Worm (Caenorhabditis elegans) whole organism, L1 larva: ENCODE data around the gene Y71H2B.5.

Experiments
- C04F5.9 ChIP-seq: sonication (generic microtip); optimal IDR thresholded peaks from 2 replicates; lab custom pipeline; 2016; ENCODE audit warnings: missing genetic modification characterization, missing compliant biosample characterization
- F16B12.6 ChIP-seq: fragments of 150-350 bp; optimal IDR thresholded peaks from 2 replicates; lab custom pipeline; 2014; ENCODE audit warnings: missing biosample characterization, missing genetic modification characterization
- aha-1 ChIP-seq: fragments of 150-350 bp; optimal IDR thresholded peaks from 2 replicates; lab custom pipeline; 2014; ENCODE audit warnings: missing biosample characterization, missing genetic modification characterization
- ama-1 ChIP-seq: fragments of 150-350 bp; optimal IDR thresholded peaks from 2 replicates; lab custom pipeline; 2014
- blmp-1 ChIP-seq: fragments of 150-350 bp; optimal IDR thresholded peaks from 2 replicates; lab custom pipeline; 2014; ENCODE audit warnings: missing biosample characterization, missing genetic modification characterization
- ceh-63 ChIP-seq: fragments of 200-800 bp; sonication (Bioruptor generic); optimal IDR thresholded peaks from 2 replicates; lab custom pipeline; 2018; ENCODE audit warnings: mild to moderate bottlenecking, missing genetic modification characterization, missing compliant biosample characterization
- ces-1 ChIP-seq: fragments of 150-350 bp; optimal IDR thresholded peaks from 2 replicates; lab custom pipeline; 2014; ENCODE audit warnings: missing biosample characterization, missing genetic modification reagents, missing genetic modification characterization
- dpl-1 ChIP-seq, 3 experiments: fragments of 150-350 bp in 2 of 3; sonication (generic microtip) in 1 of 3; optimal IDR thresholded peaks; 2 replicates each; lab custom pipeline; 2014 to 2017; ENCODE audit warnings: missing biosample characterization in 3 of 3, missing genetic modification characterization in 3 of 3, missing genetic modification reagents in 3 of 3
- dsc-1 ChIP-seq: sonication (generic microtip); optimal IDR thresholded peaks from 2 replicates; lab custom pipeline; 2016; ENCODE audit warnings: mild to moderate bottlenecking, missing genetic modification characterization, missing compliant biosample characterization
- efl-1 ChIP-seq, 4 experiments: fragments of 150-350 bp; optimal IDR thresholded peaks in 3 of 4; peaks in 1 of 4; 1 replicate in 1 of 4; 2 replicates in 3 of 4; lab custom pipeline; 2014; ENCODE audit warnings: missing biosample characterization in 2 of 4, missing genetic modification characterization in 2 of 4, missing genetic modification reagents in 2 of 4
- efl-3 ChIP-seq: fragments of 200-800 bp; sonication (Bioruptor generic); optimal IDR thresholded peaks from 2 replicates; lab custom pipeline; 2018; ENCODE audit warnings: mild to moderate bottlenecking, missing genetic modification characterization, missing compliant biosample characterization
- egl-13 ChIP-seq: sonication (generic microtip); optimal IDR thresholded peaks from 2 replicates; lab custom pipeline; 2016; ENCODE audit warnings: missing genotype, missing genetic modification reagents, missing genetic modification characterization, missing compliant biosample characterization
- elt-2 ChIP-seq: sonication (generic microtip); optimal IDR thresholded peaks from 2 replicates; lab custom pipeline; 2016; ENCODE audit warnings: missing genetic modification characterization, mild to moderate bottlenecking, inconsistent platforms, missing compliant biosample characterization, missing genetic modification reagents
- elt-3 ChIP-seq, 6 experiments: fragments of 150-350 bp in 1 of 6; sonication (generic microtip); optimal IDR thresholded peaks; 2 replicates each; lab custom pipeline; 2017 to 2018; ENCODE audit warnings: missing biosample characterization in 6 of 6, missing genetic modification characterization in 6 of 6, inconsistent platforms in 1 of 6
- fkh-4 ChIP-seq: sonication (generic microtip); optimal IDR thresholded peaks from 2 replicates; lab custom pipeline; 2016; ENCODE audit warnings: missing compliant biosample characterization, missing genetic modification characterization, borderline replicate concordance
- grh-1 ChIP-seq: fragments of 200-800 bp; sonication (Bioruptor generic); IDR thresholded peaks from 2 replicates; pipeline ENCODE4 v1.3.6; 2022; ENCODE audit warnings: missing genetic modification reagents, missing genetic modification characterization, missing compliant biosample characterization
- hlh-17 ChIP-seq: fragments of 200-800 bp; sonication (Bioruptor generic); optimal IDR thresholded peaks from 2 replicates; lab custom pipeline; 2018; ENCODE audit warnings: missing genetic modification characterization, mild to moderate bottlenecking, missing compliant biosample characterization, moderate library complexity, borderline replicate concordance
- hlh-4 ChIP-seq: sonication (generic microtip); optimal IDR thresholded peaks from 2 replicates; lab custom pipeline; 2016; ENCODE audit warnings: mild to moderate bottlenecking, missing genetic modification characterization, missing compliant biosample characterization
- isw-1 ChIP-seq: fragments of 200-800 bp; sonication (Bioruptor generic); IDR thresholded peaks from 2 replicates; pipeline ENCODE4 v1.3.6; 2022; ENCODE audit warnings: missing genetic modification characterization, missing compliant biosample characterization
- lin-14 ChIP-seq: fragments of 200-800 bp; sonication (Bioruptor generic); optimal IDR thresholded peaks from 2 replicates; lab custom pipeline; 2018; ENCODE audit warnings: mild to moderate bottlenecking, missing genetic modification characterization, moderate library complexity, missing compliant biosample characterization
- lin-35 ChIP-seq, 2 experiments: fragments of 150-350 bp; optimal IDR thresholded peaks; 2 replicates each; lab custom pipeline; 2014; ENCODE audit warnings: missing biosample characterization in 2 of 2, missing genetic modification characterization in 2 of 2, missing genetic modification reagents in 2 of 2
- lir-3 ChIP-seq: sonication (generic microtip); optimal IDR thresholded peaks from 2 replicates; lab custom pipeline; 2016; ENCODE audit warnings: mild to moderate bottlenecking, missing genetic modification characterization, moderate library complexity, missing compliant biosample characterization; ENCODE audit not compliant: poor library complexity
- mab-9 ChIP-seq: fragments of 200-800 bp; sonication (Bioruptor generic); IDR thresholded peaks from 2 replicates; pipeline ENCODE4 v1.3.6; 2022; ENCODE audit warnings: missing genetic modification reagents, missing genetic modification characterization, missing compliant biosample characterization
- mdl-1 ChIP-seq, 2 experiments: fragments of 150-350 bp; optimal IDR thresholded peaks; 2 replicates each; lab custom pipeline; 2014 to 2017; ENCODE audit warnings: missing biosample characterization in 2 of 2, missing genetic modification characterization in 2 of 2, inconsistent platforms in 1 of 2
- mef-2 ChIP-seq: fragments of 150-350 bp; optimal IDR thresholded peaks from 2 replicates; lab custom pipeline; 2014; ENCODE audit warnings: missing biosample characterization, missing genetic modification characterization
- mep-1 ChIP-seq: fragments of 150-350 bp; optimal IDR thresholded peaks from 2 replicates; lab custom pipeline; 2014; ENCODE audit warnings: missing biosample characterization, missing genetic modification characterization
- nhr-11 ChIP-seq: fragments of 150-350 bp; optimal IDR thresholded peaks from 2 replicates; lab custom pipeline; 2014; ENCODE audit warnings: missing biosample characterization, missing genetic modification characterization
- nhr-12 ChIP-seq: sonication (generic microtip); optimal IDR thresholded peaks from 2 replicates; lab custom pipeline; 2017; ENCODE audit warnings: missing biosample characterization, missing genetic modification characterization
- nhr-20 ChIP-seq: sonication (generic microtip); optimal IDR thresholded peaks from 2 replicates; lab custom pipeline; 2016; ENCODE audit warnings: mild to moderate bottlenecking, missing genetic modification characterization, missing compliant biosample characterization
- nhr-237 ChIP-seq: fragments of 150-350 bp; optimal IDR thresholded peaks from 2 replicates; lab custom pipeline; 2014; ENCODE audit warnings: missing biosample characterization, missing genetic modification characterization
- nhr-28 ChIP-seq: fragments of 150-350 bp; optimal IDR thresholded peaks from 2 replicates; lab custom pipeline; 2014; ENCODE audit warnings: missing biosample characterization, missing genetic modification characterization
- nhr-47 ChIP-seq: sonication (generic microtip); optimal IDR thresholded peaks from 2 replicates; lab custom pipeline; 2016; ENCODE audit warnings: mild to moderate bottlenecking, missing genetic modification characterization, moderate library complexity, missing compliant biosample characterization
- nhr-90 ChIP-seq: sonication (generic microtip); optimal IDR thresholded peaks from 2 replicates; lab custom pipeline; 2016; ENCODE audit warnings: mild to moderate bottlenecking, missing genetic modification characterization, missing compliant biosample characterization; ENCODE audit not compliant: poor library complexity
- pag-3 ChIP-seq: sonication (generic microtip); optimal IDR thresholded peaks from 2 replicates; lab custom pipeline; 2017; ENCODE audit warnings: missing genetic modification characterization, mild to moderate bottlenecking, missing compliant biosample characterization, antibody characterized with exemption, borderline replicate concordance; ENCODE audit not compliant: insufficient read depth
- pqm-1 ChIP-seq: sonication (generic microtip); optimal IDR thresholded peaks from 3 replicates; lab custom pipeline; 2017; ENCODE audit warnings: missing biosample characterization, missing genetic modification characterization
- sup-37 ChIP-seq: fragments of 200-800 bp; sonication (Bioruptor generic); optimal IDR thresholded peaks from 2 replicates; lab custom pipeline; 2018; ENCODE audit warnings: mild to moderate bottlenecking, missing genetic modification characterization, missing compliant biosample characterization
- swsn-7 ChIP-seq: sonication (generic microtip); optimal IDR thresholded peaks from 2 replicates; lab custom pipeline; 2016; ENCODE audit warnings: missing genetic modification characterization, missing compliant biosample characterization
- tbx-2 ChIP-seq: sonication (generic microtip); optimal IDR thresholded peaks from 2 replicates; lab custom pipeline; 2016; ENCODE audit warnings: missing genetic modification characterization, missing compliant biosample characterization
- unc-30 ChIP-seq: sonication (generic microtip); optimal IDR thresholded peaks from 2 replicates; lab custom pipeline; 2017; ENCODE audit warnings: missing biosample characterization, missing genetic modification characterization
- unc-62 ChIP-seq: fragments of 150-350 bp; optimal IDR thresholded peaks from 2 replicates; lab custom pipeline; 2014; ENCODE audit warnings: missing biosample characterization, missing genetic modification reagents, missing genetic modification characterization
- unc-86 ChIP-seq: sonication (generic microtip); optimal IDR thresholded peaks from 2 replicates; lab custom pipeline; 2016; ENCODE audit warnings: missing genetic modification characterization, missing compliant biosample characterization
- vab-15 ChIP-seq: sonication (generic microtip); optimal IDR thresholded peaks from 2 replicates; lab custom pipeline; 2017; ENCODE audit warnings: missing genotype, mild to moderate bottlenecking, missing genetic modification characterization, missing compliant biosample characterization
- zag-1 ChIP-seq: fragments of 150-350 bp; optimal IDR thresholded peaks from 2 replicates; lab custom pipeline; 2014; ENCODE audit warnings: missing biosample characterization, missing genetic modification characterization
- ztf-11 ChIP-seq, 2 experiments: sonication (generic microtip); optimal IDR thresholded peaks; 2 replicates each; lab custom pipeline; 2016 to 2017; ENCODE audit warnings: missing genetic modification characterization in 2 of 2, missing biosample characterization in 1 of 2, missing compliant biosample characterization in 1 of 2
- ztf-4 ChIP-seq: fragments of 150-350 bp; optimal IDR thresholded peaks from 2 replicates; lab custom pipeline; 2014; ENCODE audit warnings: missing biosample characterization, missing genetic modification characterization

Gene Y71H2B.5

DNA sequence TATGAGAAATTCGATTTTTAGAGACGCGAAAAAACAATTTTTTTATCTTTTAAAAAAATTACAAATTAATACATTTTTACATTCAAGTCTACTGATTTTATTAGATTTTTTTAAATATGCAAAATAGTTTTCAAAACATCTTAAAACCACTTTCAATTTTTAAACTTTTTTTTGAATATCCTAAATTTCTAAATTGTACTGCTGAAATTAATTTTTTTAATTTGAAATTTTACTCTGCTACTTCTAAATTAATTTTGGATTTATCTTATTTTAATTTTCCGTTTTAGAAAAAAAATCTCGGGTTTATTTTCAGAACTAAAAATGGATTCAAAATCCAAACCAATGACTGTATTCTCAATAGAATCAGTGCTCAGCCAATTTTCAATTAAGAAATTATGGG is 28.8 kb upstream of the Y71H2B.5 start, which contains the start of gene Y71H2B.8:
TSS of gene Y71H2B.8 (plus strand) at position 301 of the 400 bp plus-strand sequence.
- TF ChIP-seq unc-86 (tag; lab: Kevin White, UChicago) (no peak), nhr-12 (no peak), mep-1 (tag; lab: Kevin White, UChicago) (no peak), hlh-4 (no peak), mab-9 (GFP tag; lab: Robert Waterston, UW) (no peak), lin-35 (GFP tag; optimal IDR thresholded peaks at IDR 0.05; lab: Kevin White, UChicago) (no peak), ztf-11 (tag; optimal IDR thresholded peaks at IDR 0.05; lab: Kevin White, UChicago) (no peak), aha-1 (tag; lab: Kevin White, UChicago) (no peak), zag-1 (no peak), vab-15 (tag; lab: Kevin White, UChicago) (no peak), pqm-1 (tag; lab: Kevin White, UChicago) (no peak)

DNA sequence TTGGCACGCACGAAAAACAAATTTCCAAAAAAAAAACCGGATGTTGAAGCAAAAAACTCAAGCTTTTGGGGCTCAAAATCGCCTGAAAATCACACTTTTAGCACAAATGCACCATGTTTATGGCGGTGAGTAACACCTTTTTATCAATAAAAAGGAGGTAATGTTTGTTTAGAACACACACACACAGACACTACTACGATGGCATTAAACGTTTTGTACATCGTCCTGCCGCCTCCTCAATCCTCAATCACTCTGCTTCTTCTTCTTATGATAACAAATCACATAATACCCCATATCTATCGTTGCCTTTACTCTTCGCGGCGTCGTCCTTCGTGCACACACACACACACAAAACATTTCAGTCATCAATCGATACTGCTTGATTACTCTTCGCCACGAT is 21.6 kb upstream of the Y71H2B.5 start, which contains the start of gene gpa-17:
TSS of gene gpa-17 (plus strand) at position 363 of the 400 bp plus-strand sequence.
- TF ChIP-seq ztf-4 (no peak), lin-35 (GFP tag; optimal IDR thresholded peaks at IDR 0.05; lab: Kevin White, UChicago) (peak in 1 of 2 experiments; percentile 24), efl-1 (optimal IDR thresholded peaks at IDR 0.05; lab: Kevin White, UChicago) (no peak), efl-1 (GFP tag; optimal IDR thresholded peaks at IDR 0.05 in 1 of 2; lab: Kevin White, UChicago) (peak in 1 of 2 experiments; percentile 63), pqm-1 (tag; lab: Kevin White, UChicago) (peak; percentile 3), elt-2 (peak; percentile 18), hlh-17 (GFP tag; lab: Kevin White, UChicago) (no peak), nhr-237 (tag; lab: Kevin White, UChicago) (no peak)

DNA sequence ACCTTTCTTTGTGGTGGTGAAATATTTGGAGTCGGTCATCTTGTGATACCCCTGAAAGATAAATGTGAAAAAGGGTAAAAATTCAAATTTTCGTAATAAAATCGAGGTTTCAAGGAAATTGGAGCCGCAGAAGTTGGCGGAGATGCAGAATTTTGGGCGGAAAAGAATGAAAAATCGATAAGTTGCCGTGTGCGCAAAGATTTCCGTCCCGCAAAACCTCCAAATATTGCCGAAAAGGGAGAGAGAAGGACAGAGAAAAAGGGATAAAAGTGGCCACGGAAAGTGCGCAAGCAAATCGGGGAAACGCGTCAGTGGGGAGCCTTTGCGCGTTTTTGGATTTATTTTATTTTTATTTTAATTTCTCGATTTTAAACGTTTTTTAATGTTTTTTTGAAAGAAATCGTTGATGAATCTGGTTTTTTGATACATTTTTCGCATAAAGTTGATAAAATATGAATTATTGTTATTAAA is 10.8 kb upstream of the Y71H2B.5 start, which contains the start of gene apb-1:
TSS of gene apb-1 (minus strand) at position 51 of the 471 bp plus-strand sequence.
- TF ChIP-seq egl-13 (tag; lab: Kevin White, UChicago) = peak; percentile 96
- TF ChIP-seq lir-3 (tag; lab: Kevin White, UChicago) = no peak
- peak; percentile 98 for TF ChIP-seq swsn-7 (tag; lab: Kevin White, UChicago)
- peak; percentile 98 for TF ChIP-seq nhr-47 (tag; lab: Kevin White, UChicago)
- no peak for TF ChIP-seq nhr-12
- peak; percentile 38 for TF ChIP-seq ceh-63 (GFP tag; lab: Kevin White, UChicago)
- TF ChIP-seq dpl-1 (GFP tag; optimal IDR thresholded peaks at IDR 0.05; lab: Kevin White, UChicago) = peak; percentile 84 to 87 (median 85)
- peak in 2 of 6 experiments; percentile 90 to 92 for TF ChIP-seq elt-3 (tag; optimal IDR thresholded peaks at IDR 0.05; lab: Kevin White, UChicago)
- peak; percentile 95 for TF ChIP-seq dsc-1 (tag; lab: Kevin White, UChicago)
- peak; percentile 72 for TF ChIP-seq ama-1
- peak; percentile 84 for TF ChIP-seq blmp-1
- TF ChIP-seq mef-2 (tag; lab: Kevin White, UChicago) = no peak
- no peak for TF ChIP-seq unc-30 (tag; lab: Kevin White, UChicago)
- TF ChIP-seq mep-1 (tag; lab: Kevin White, UChicago) = peak; percentile 99
- peak; percentile 95 for TF ChIP-seq nhr-20
- TF ChIP-seq nhr-90 (tag; lab: Kevin White, UChicago) = peak; percentile 96
- peak; percentile 87 for TF ChIP-seq grh-1 (GFP tag; lab: Robert Waterston, UW)
- peak in 1 of 2 experiments; percentile 83 for TF ChIP-seq mdl-1 (tag; optimal IDR thresholded peaks at IDR 0.05; lab: Kevin White, UChicago)
- TF ChIP-seq pag-3 (tag; lab: Kevin White, UChicago) = no peak
- peak; percentile 70 for TF ChIP-seq nhr-11 (tag; lab: Kevin White, UChicago)
- peak in 1 of 2 experiments; percentile 87 for TF ChIP-seq ztf-11 (tag; optimal IDR thresholded peaks at IDR 0.05; lab: Kevin White, UChicago)
- TF ChIP-seq C04F5.9 = peak; percentile 83
- no peak for TF ChIP-seq efl-3 (GFP tag; lab: Kevin White, UChicago)
- TF ChIP-seq pqm-1 (tag; lab: Kevin White, UChicago) = no peak
- TF ChIP-seq zag-1 = peak; percentile 75
- TF ChIP-seq unc-62 = no peak
- peak; percentile 85 to 88 for TF ChIP-seq efl-1 (optimal IDR thresholded peaks at IDR 0.05; lab: Kevin White, UChicago)
- peak; percentile 83 to 98 for TF ChIP-seq efl-1 (GFP tag; optimal IDR thresholded peaks at IDR 0.05 in 1 of 2; lab: Kevin White, UChicago)
- TF ChIP-seq F16B12.6 (tag; lab: Kevin White, UChicago) = peak; percentile 74
- peak; percentile 84 for TF ChIP-seq sup-37
- no peak for TF ChIP-seq elt-2
- peak; percentile 96 for TF ChIP-seq lin-14 (GFP tag; lab: Kevin White, UChicago)
- no peak for TF ChIP-seq hlh-4
- no peak for TF ChIP-seq ces-1
- TF ChIP-seq isw-1 (GFP tag; lab: Robert Waterston, UW) = peak; percentile 95
- peak; percentile 97 for TF ChIP-seq tbx-2 (tag; lab: Kevin White, UChicago)
- no peak for TF ChIP-seq nhr-28 (tag; lab: Kevin White, UChicago)
- TF ChIP-seq fkh-4 (tag; lab: Kevin White, UChicago) = peak; percentile 50
